Worm (Caenorhabditis elegans): Measurements from ENCODE around the gene srb-1.

- no peak for TF ChIP-seq unc-62 (GFP tag; optimal IDR thresholded peaks at IDR 0.05)
- no peak for TF ChIP-seq sptf-1 (tag; optimal IDR thresholded peaks at IDR 0.05)
- no peak for TF ChIP-seq ceh-43 (GFP tag; optimal IDR thresholded peaks at IDR 0.05)
- no peak for TF ChIP-seq mep-1 (tag; optimal IDR thresholded peaks at IDR 0.05)
- no peak for TF ChIP-seq nhr-28 (tag; optimal IDR thresholded peaks at IDR 0.05)
Measured at ce11 chrII:5212675-5213074, 41.8 kb upstream of the srb-1 start, which contains the start of gene C34F11.1.

Measured in whole organism, mixed stage, embryonic.